Worm (Caenorhabditis elegans) whole organism, L4 larva: Measurements from ENCODE around the gene tpst-1.

Experiments
- F26F4.8 ChIP-seq: fragments of 200-800 bp; sonication (Bioruptor generic); conservative IDR thresholded peaks from 2 replicates; pipeline ENCODE4 v1.3.6; 2022; ENCODE audit warnings: missing genetic modification characterization, missing compliant biosample characterization
- F37D6.2 ChIP-seq: sonication (generic microtip); optimal IDR thresholded peaks from 2 replicates; lab custom pipeline; 2016; ENCODE audit warnings: mild to moderate bottlenecking, missing genetic modification characterization, missing compliant biosample characterization
- F44E2.7 ChIP-seq: fragments of 200-800 bp; sonication (Bioruptor generic); IDR thresholded peaks from 2 replicates; pipeline ENCODE4 v2.1.2; 2022; ENCODE audit warnings: missing genetic modification characterization, missing compliant biosample characterization
- F49E8.2 ChIP-seq: sonication (generic microtip); optimal IDR thresholded peaks from 2 replicates; lab custom pipeline; 2016; ENCODE audit warnings: missing compliant biosample characterization, mild to moderate bottlenecking, missing genetic modification characterization, borderline replicate concordance
- Y105C5A.15 ChIP-seq: fragments of 200-800 bp; sonication (Bioruptor generic); IDR thresholded peaks from 2 replicates; pipeline ENCODE4 v1.3.6; 2022; ENCODE audit warnings: missing genetic modification characterization, missing compliant biosample characterization
- Y48G9A.11 ChIP-seq: fragments of 200-800 bp; sonication (Bioruptor generic); IDR thresholded peaks from 2 replicates; pipeline ENCODE4 v1.3.6; 2022; ENCODE audit warnings: missing genetic modification reagents, missing genetic modification characterization, missing compliant biosample characterization
- Y5F2A.4 ChIP-seq: fragments of 200-800 bp; sonication (Bioruptor generic); optimal IDR thresholded peaks from 2 replicates; lab custom pipeline; 2018; ENCODE audit warnings: mild to moderate bottlenecking, missing genetic modification characterization, missing compliant biosample characterization
- ZK337.2 ChIP-seq: fragments of 200-800 bp; sonication (Bioruptor generic); IDR thresholded peaks from 2 replicates; pipeline ENCODE4 v1.3.6; 2022; ENCODE audit warnings: missing genetic modification reagents, missing genetic modification characterization, missing compliant biosample characterization
- ama-1 ChIP-seq: fragments of 150-350 bp; optimal IDR thresholded peaks from 2 replicates; lab custom pipeline; 2014; ENCODE audit warnings: inconsistent platforms, mixed read lengths
- ceh-20 ChIP-seq: fragments of 200-800 bp; sonication (Bioruptor generic); IDR thresholded peaks from 2 replicates; pipeline ENCODE4 v1.3.6; 2022; ENCODE audit warnings: missing genetic modification reagents, missing genetic modification characterization, missing compliant biosample characterization
- ceh-44 ChIP-seq: fragments of 200-800 bp; sonication (Bioruptor generic); IDR thresholded peaks from 2 replicates; pipeline ENCODE4 v1.3.6; 2022; ENCODE audit warnings: missing genetic modification reagents, missing genetic modification characterization, missing compliant biosample characterization
- daf-12 ChIP-seq: fragments of 150-350 bp; optimal IDR thresholded peaks from 2 replicates; lab custom pipeline; 2014; ENCODE audit warnings: missing biosample characterization, missing genetic modification reagents, missing genetic modification characterization
- daf-16 ChIP-seq, 3 experiments: sonication (generic microtip); optimal IDR thresholded peaks; 2 replicates each; lab custom pipeline; 2016 to 2017; ENCODE audit warnings: missing genetic modification characterization in 3 of 3, missing genetic modification reagents in 3 of 3, mild to moderate bottlenecking in 2 of 3, missing compliant biosample characterization in 2 of 3, missing biosample characterization in 1 of 3, moderate library complexity in 1 of 3
- daf-19 ChIP-seq: fragments of 200-800 bp; sonication (Bioruptor generic); conservative IDR thresholded peaks from 2 replicates; pipeline ENCODE4 v1.3.6; 2022; ENCODE audit warnings: missing genetic modification characterization, missing compliant biosample characterization
- daf-8 ChIP-seq: fragments of 200-800 bp; sonication (Bioruptor generic); IDR thresholded peaks from 2 replicates; pipeline ENCODE4 v1.3.6; 2022; ENCODE audit warnings: missing genetic modification characterization, missing compliant biosample characterization
- dmd-8 ChIP-seq: fragments of 200-800 bp; sonication (Bioruptor generic); IDR thresholded peaks from 2 replicates; pipeline ENCODE4 v1.3.6; 2022; ENCODE audit warnings: missing genetic modification characterization, missing compliant biosample characterization
- dmd-9 ChIP-seq: fragments of 200-800 bp; sonication (Bioruptor generic); IDR thresholded peaks from 2 replicates; pipeline ENCODE4 v1.3.6; 2022; ENCODE audit warnings: missing genetic modification reagents, missing genetic modification characterization, missing compliant biosample characterization
- dpl-1 ChIP-seq: fragments of 150-350 bp; optimal IDR thresholded peaks from 2 replicates; lab custom pipeline; 2014; ENCODE audit warnings: missing biosample characterization, missing genetic modification reagents, missing genetic modification characterization
- egl-43 ChIP-seq: fragments of 200-800 bp; sonication (Bioruptor generic); IDR thresholded peaks from 2 replicates; pipeline ENCODE4 v1.3.6; 2022; ENCODE audit warnings: missing genetic modification reagents, missing genetic modification characterization, missing compliant biosample characterization
- gei-8 ChIP-seq: fragments of 200-800 bp; sonication (Bioruptor generic); optimal IDR thresholded peaks from 2 replicates; lab custom pipeline; 2018; ENCODE audit warnings: mild to moderate bottlenecking, missing genetic modification characterization, missing compliant biosample characterization
- hlh-30 ChIP-seq: sonication (generic microtip); optimal IDR thresholded peaks from 2 replicates; lab custom pipeline; 2017; ENCODE audit warnings: antibody characterized with exemption, mild to moderate bottlenecking, missing genetic modification characterization, missing compliant biosample characterization; ENCODE audit not compliant: insufficient read depth
- hmg-1.1 ChIP-seq: fragments of 200-800 bp; sonication (Bioruptor generic); IDR thresholded peaks from 2 replicates; pipeline ENCODE4 v1.3.6; 2022; ENCODE audit warnings: missing genetic modification reagents, missing genetic modification characterization, missing compliant biosample characterization
- lim-7 ChIP-seq: fragments of 200-800 bp; sonication (Bioruptor generic); IDR thresholded peaks from 2 replicates; pipeline ENCODE4 v1.3.6; 2022; ENCODE audit warnings: missing genetic modification characterization, missing compliant biosample characterization
- lin-1 ChIP-seq: fragments of 200-800 bp; sonication (Bioruptor generic); IDR thresholded peaks from 2 replicates; pipeline ENCODE4 v1.3.6; 2022; ENCODE audit warnings: missing genetic modification reagents, missing genetic modification characterization, missing compliant biosample characterization
- lin-13 ChIP-seq: fragments of 150-350 bp; optimal IDR thresholded peaks from 2 replicates; lab custom pipeline; 2014; ENCODE audit warnings: missing biosample characterization, missing genetic modification reagents, missing genetic modification characterization
- lir-3 ChIP-seq: sonication (generic microtip); optimal IDR thresholded peaks from 2 replicates; lab custom pipeline; 2016; ENCODE audit warnings: mild to moderate bottlenecking, missing genetic modification characterization, missing compliant biosample characterization
- lsy-2 ChIP-seq, 2 experiments: fragments of 150-350 bp in 1 of 2; sonication (generic microtip) in 1 of 2; optimal IDR thresholded peaks; 2 replicates each; lab custom pipeline; 2014 to 2017; ENCODE audit warnings: missing biosample characterization in 2 of 2, missing genetic modification characterization in 2 of 2
- madf-5 ChIP-seq, 2 experiments: fragments of 200-800 bp; sonication (Bioruptor generic); IDR thresholded peaks; 2 replicates each; pipeline ENCODE4 v1.3.6; 2022; ENCODE audit warnings: missing compliant biosample characterization in 2 of 2, missing genetic modification characterization in 2 of 2
- mdl-1 ChIP-seq, 2 experiments: fragments of 150-350 bp in 1 of 2; sonication (generic microtip) in 1 of 2; optimal IDR thresholded peaks; 2 replicates each; lab custom pipeline; 2014 to 2017; ENCODE audit warnings: missing biosample characterization in 2 of 2, missing genetic modification characterization in 2 of 2
- mxl-2 ChIP-seq: fragments of 200-800 bp; sonication (Bioruptor generic); conservative IDR thresholded peaks from 2 replicates; pipeline ENCODE4 v1.3.6; 2022; ENCODE audit warnings: missing genetic modification reagents, missing genetic modification characterization, missing compliant biosample characterization
- nhr-102 ChIP-seq: sonication (generic microtip); optimal IDR thresholded peaks from 2 replicates; lab custom pipeline; 2016; ENCODE audit warnings: mild to moderate bottlenecking, missing genetic modification characterization, moderate library complexity, missing compliant biosample characterization
- nhr-28 ChIP-seq: fragments of 150-350 bp; optimal IDR thresholded peaks from 2 replicates; lab custom pipeline; 2014; ENCODE audit warnings: missing biosample characterization, missing genetic modification characterization
- nhr-41 ChIP-seq: fragments of 200-800 bp; sonication (Bioruptor generic); IDR thresholded peaks from 2 replicates; pipeline ENCODE4 v1.3.6; 2022; ENCODE audit warnings: missing genetic modification reagents, missing genetic modification characterization, missing compliant biosample characterization
- nhr-42 ChIP-seq: fragments of 200-800 bp; sonication (Bioruptor generic); IDR thresholded peaks from 2 replicates; pipeline ENCODE4 v1.3.6; 2022; ENCODE audit warnings: missing genetic modification characterization, missing compliant biosample characterization
- nhr-48 ChIP-seq: sonication (generic microtip); optimal IDR thresholded peaks from 2 replicates; lab custom pipeline; 2016; ENCODE audit warnings: mild to moderate bottlenecking, missing genetic modification characterization, missing compliant biosample characterization
- nhr-6 ChIP-seq: fragments of 150-350 bp; optimal IDR thresholded peaks from 2 replicates; lab custom pipeline; 2014; ENCODE audit warnings: missing biosample characterization, missing genetic modification characterization
- php-3 ChIP-seq: fragments of 200-800 bp; sonication (Bioruptor generic); IDR thresholded peaks from 2 replicates; pipeline ENCODE4 v1.3.6; 2022; ENCODE audit warnings: missing genetic modification reagents, missing genetic modification characterization, missing compliant biosample characterization
- saeg-2 ChIP-seq: fragments of 200-800 bp; sonication (Bioruptor generic); IDR thresholded peaks from 2 replicates; pipeline ENCODE4 v1.3.6; 2022; ENCODE audit warnings: missing genetic modification reagents, missing genetic modification characterization, missing compliant biosample characterization
- sdz-12 ChIP-seq: fragments of 200-800 bp; sonication (Bioruptor generic); optimal IDR thresholded peaks from 2 replicates; lab custom pipeline; 2018; ENCODE audit warnings: mild to moderate bottlenecking, missing genetic modification characterization, missing compliant biosample characterization
- snpc-1.2 ChIP-seq: fragments of 200-800 bp; sonication (Bioruptor generic); IDR thresholded peaks from 2 replicates; pipeline ENCODE4 v1.3.6; 2022; ENCODE audit warnings: missing genetic modification reagents, missing genetic modification characterization, missing compliant biosample characterization
- spr-3 ChIP-seq: fragments of 200-800 bp; sonication (Bioruptor generic); optimal IDR thresholded peaks from 2 replicates; lab custom pipeline; 2018; ENCODE audit warnings: mild to moderate bottlenecking, missing genetic modification characterization, missing compliant biosample characterization
- tra-1 ChIP-seq: fragments of 200-800 bp; sonication (Bioruptor generic); IDR thresholded peaks from 2 replicates; pipeline ENCODE4 v1.3.6; 2022; ENCODE audit warnings: missing genetic modification reagents, missing genetic modification characterization, missing compliant biosample characterization
- unc-62 ChIP-seq, 3 experiments: fragments of 150-350 bp in 1 of 3; sonication (generic microtip); optimal IDR thresholded peaks in 2 of 3; peaks in 1 of 3; 1 replicate in 1 of 3; 2 replicates in 2 of 3; lab custom pipeline; 2014 to 2017; ENCODE audit warnings: missing biosample characterization in 3 of 3, missing genetic modification characterization in 3 of 3, missing genetic modification reagents in 3 of 3, missing genotype in 1 of 3
- zfp-2 ChIP-seq: sonication (generic microtip); optimal IDR thresholded peaks from 2 replicates; lab custom pipeline; 2016; ENCODE audit warnings: mild to moderate bottlenecking, missing genetic modification characterization, missing compliant biosample characterization
- zfp-3 ChIP-seq: fragments of 200-800 bp; sonication (Bioruptor generic); conservative IDR thresholded peaks from 2 replicates; pipeline ENCODE4 v1.3.6; 2022; ENCODE audit warnings: missing genetic modification reagents, missing genetic modification characterization, missing compliant biosample characterization
- zip-11 ChIP-seq: fragments of 200-800 bp; sonication (Bioruptor generic); IDR thresholded peaks from 2 replicates; pipeline ENCODE4 v1.3.6; 2022; ENCODE audit warnings: missing genetic modification characterization, missing compliant biosample characterization
- zip-2 ChIP-seq: fragments of 150-350 bp; optimal IDR thresholded peaks from 2 replicates; lab custom pipeline; 2014; ENCODE audit warnings: missing biosample characterization, missing genetic modification characterization

tpst-1 gene

DNA sequence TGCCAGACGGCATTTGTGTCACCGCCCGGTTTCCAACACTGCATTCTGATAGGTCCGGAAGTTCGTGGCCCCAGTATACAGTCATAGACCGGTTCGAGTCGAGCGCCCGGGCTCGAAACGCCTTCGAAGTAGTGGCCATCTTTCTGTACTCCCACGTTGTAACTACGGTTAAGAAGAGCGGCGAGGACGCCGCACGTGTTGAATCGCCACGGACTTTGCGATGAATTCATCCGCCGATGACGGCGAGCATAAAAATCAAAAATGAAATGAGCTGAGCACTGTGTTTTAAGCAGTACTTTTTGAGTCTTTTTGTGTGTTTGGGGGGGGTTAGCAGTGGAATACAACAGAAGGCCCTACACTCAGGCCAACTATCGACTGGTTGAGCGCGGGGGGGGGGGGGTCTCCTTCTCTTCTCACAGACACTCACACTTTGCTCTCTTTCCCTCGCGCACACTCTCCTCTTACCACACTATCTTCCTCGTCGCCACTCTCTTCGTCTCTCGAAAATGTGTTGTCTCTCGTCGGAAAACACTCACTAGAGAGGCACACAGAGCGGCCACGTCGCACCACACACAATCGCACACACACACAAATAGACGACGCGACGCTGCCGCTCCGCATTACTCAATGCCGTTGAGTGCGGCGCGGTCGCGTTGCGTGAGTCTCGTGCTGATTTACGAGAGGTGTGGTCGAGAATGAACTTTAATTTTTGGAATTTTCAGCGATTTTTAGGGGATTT lies 53.7 kb downstream of the tpst-1 start, which contains the start of gene epc-1 (continued):
- TF ChIP-seq saeg-2 (GFP tag; lab: Robert Waterston, UW): 0 out of 2 replicates have a peak, but pooled peaks have one; percentile 23
- peak; percentile 76 for TF ChIP-seq dpl-1 (GFP tag; lab: Kevin White, UChicago)
- peak; percentile 88; the same call in 1 of the 2 replicates for TF ChIP-seq nhr-42 (GFP tag; lab: Robert Waterston, UW)
- TF ChIP-seq nhr-48 (tag; lab: Kevin White, UChicago): peak; percentile 80
- no peak for TF ChIP-seq ZK337.2 (GFP tag; lab: Robert Waterston, UW)
- peak; percentile 63 for TF ChIP-seq lin-1 (GFP tag; lab: Robert Waterston, UW)
- TF ChIP-seq nhr-6 (tag; lab: Kevin White, UChicago): peak; percentile 75
- TF ChIP-seq ceh-44: no peak
- peak; percentile 43; the same call in 1 of the 2 replicates for TF ChIP-seq tra-1 (GFP tag; lab: Robert Waterston, UW)
- no peak for TF ChIP-seq daf-19
- peak; percentile 77 for TF ChIP-seq nhr-102 (tag; lab: Kevin White, UChicago)
- TF ChIP-seq Y48G9A.11: peak; percentile 67
- peak; percentile 27 for TF ChIP-seq spr-3 (GFP tag; lab: Kevin White, UChicago)
- TF ChIP-seq ama-1 (lab: Kevin White, UChicago): peak; percentile 89
- TF ChIP-seq daf-12: no peak
- no peak; the same call in 1 of the 2 replicates for TF ChIP-seq mxl-2 (GFP tag; lab: Robert Waterston, UW)
- 0 out of 4 replicates have a peak, but pooled peaks have one; percentile 37 to 58 for TF ChIP-seq madf-5 (GFP tag; IDR thresholded peaks at IDR 0.05; lab: Robert Waterston, UW)
- TF ChIP-seq snpc-1.2: no peak
- peak; percentile 75 for TF ChIP-seq egl-43
- peak; percentile 80 for TF ChIP-seq zfp-3 (GFP tag; lab: Robert Waterston, UW)
- no peak for TF ChIP-seq zip-11 (GFP tag; lab: Robert Waterston, UW)
- no peak for TF ChIP-seq F44E2.7 (GFP tag; lab: Robert Waterston, UW)
- no peak for TF ChIP-seq lim-7 (GFP tag; lab: Robert Waterston, UW)
- TF ChIP-seq zfp-2: peak; percentile 76
- TF ChIP-seq zip-2: peak; percentile 48
- TF ChIP-seq hlh-30 (tag; lab: Kevin White, UChicago): peak; percentile 98
- TF ChIP-seq lir-3 (tag; lab: Kevin White, UChicago): no peak
- TF ChIP-seq daf-8 (GFP tag; lab: Robert Waterston, UW): no peak
- TF ChIP-seq daf-16 (GFP tag; optimal IDR thresholded peaks at IDR 0.05; lab: Kevin White, UChicago): peak; percentile 58 to 63
- peak; percentile 64 for TF ChIP-seq daf-16 (tag; optimal IDR thresholded peaks at IDR 0.05; lab: Kevin White, UChicago)
- peak; percentile 69 for TF ChIP-seq sdz-12 (GFP tag; lab: Kevin White, UChicago)
- peak; percentile 92 for TF ChIP-seq Y5F2A.4
- TF ChIP-seq lsy-2 (tag; optimal IDR thresholded peaks at IDR 0.05; lab: Kevin White, UChicago): peak; percentile 85 to 91
- peak; percentile 69 to 98 for TF ChIP-seq mdl-1 (tag; optimal IDR thresholded peaks at IDR 0.05; lab: Kevin White, UChicago)
- no peak for TF ChIP-seq F26F4.8
- TF ChIP-seq nhr-41 (GFP tag; lab: Robert Waterston, UW): peak; percentile 44; the same call in 1 of the 2 replicates
- TF ChIP-seq Y105C5A.15 (GFP tag; lab: Robert Waterston, UW): peak; percentile 61; the same call in 1 of the 2 replicates
- peak; percentile 92 for TF ChIP-seq lin-13 (GFP tag; lab: Kevin White, UChicago)
- TF ChIP-seq nhr-28: peak; percentile 96
- peak; percentile 74 for TF ChIP-seq ceh-20 (GFP tag; lab: Robert Waterston, UW)
- peak; percentile 68 for TF ChIP-seq F37D6.2 (tag; lab: Kevin White, UChicago)
- TF ChIP-seq gei-8: peak; percentile 81
- peak; percentile 33; the same call in 1 of the 2 replicates for TF ChIP-seq php-3
- peak; percentile 90 for TF ChIP-seq hmg-1.1
- no peak for TF ChIP-seq dmd-9 (GFP tag; lab: Robert Waterston, UW)
- TF ChIP-seq dmd-8: peak; percentile 44; the same call in 1 of the 2 replicates
- TF ChIP-seq unc-62 (GFP tag; optimal IDR thresholded peaks at IDR 0.05 in 1 of 2; lab: Kevin White, UChicago): peak in 1 of 2 experiments; percentile 96
- TF ChIP-seq unc-62 (tag; optimal IDR thresholded peaks at IDR 0.05; lab: Kevin White, UChicago): no peak
- peak; percentile 59 for TF ChIP-seq F49E8.2 (tag; lab: Kevin White, UChicago)
